Worm (Caenorhabditis elegans): ENCODE data around the gene Y102E9.3.

- TF ChIP-seq lin-54 (GFP tag; optimal IDR thresholded peaks at IDR 0.05), result no peak
- TF ChIP-seq nhr-90 (tag; optimal IDR thresholded peaks at IDR 0.05), result no peak
- TF ChIP-seq snpc-4 (GFP tag; optimal IDR thresholded peaks at IDR 0.05), result no peak
- TF ChIP-seq snpc-4 (tag; optimal IDR thresholded peaks at IDR 0.05), result no peak
- TF ChIP-seq pha-4 (tag; optimal IDR thresholded peaks at IDR 0.05), result no peak
- no peak for TF ChIP-seq B0035.1 (tag; optimal IDR thresholded peaks at IDR 0.05)
- no peak for TF ChIP-seq ets-4 (GFP tag; optimal IDR thresholded peaks at IDR 0.05)
- no peak for TF ChIP-seq ztf-28 (GFP tag; IDR thresholded peaks at IDR 0.05)
- TF ChIP-seq attf-5 (GFP tag; optimal IDR thresholded peaks at IDR 0.05), result no peak
- TF ChIP-seq attf-3 (GFP tag; conservative IDR thresholded peaks at IDR 0.05), result no peak
- TF ChIP-seq atf-7 (tag; optimal IDR thresholded peaks at IDR 0.05), result no peak
- no peak for TF ChIP-seq D2030.7 (GFP tag; IDR thresholded peaks at IDR 0.05)
- TF ChIP-seq lsy-27 (tag; optimal IDR thresholded peaks at IDR 0.05; ENCODE audit: borderline replicate concordance, insufficient read depth), result no peak
- TF ChIP-seq nhr-80 (tag; optimal IDR thresholded peaks at IDR 0.05), result no peak
- TF ChIP-seq hlh-12 (tag; optimal IDR thresholded peaks at IDR 0.05), result no peak
Observed at ce11 chrIII:6746668-6747067, 12.3 kb upstream of the Y102E9.3 start.
